Worm (Caenorhabditis elegans) whole organism, L3 larva: ENCODE data around the gene T10B9.14.

Source experiments
- fos-1 ChIP-seq: fragments of 150-350 bp; optimal IDR thresholded peaks from 2 replicates; lab custom pipeline; 2014; ENCODE audit warnings: missing biosample characterization, missing genetic modification characterization
- nfya-1 ChIP-seq: sonication (generic microtip); optimal IDR thresholded peaks from 2 replicates; lab custom pipeline; 2017; ENCODE audit warnings: missing genetic modification characterization, mild to moderate bottlenecking, missing compliant biosample characterization, antibody characterized with exemption, moderate library complexity; ENCODE audit not compliant: insufficient read depth
- nhr-12 ChIP-seq: fragments of 150-350 bp; optimal IDR thresholded peaks from 2 replicates; lab custom pipeline; 2014; ENCODE audit warnings: missing biosample characterization, missing genetic modification characterization
- nhr-77 ChIP-seq: fragments of 150-350 bp; optimal IDR thresholded peaks from 2 replicates; lab custom pipeline; 2014; ENCODE audit warnings: missing biosample characterization, missing genetic modification characterization
- pqm-1 ChIP-seq: fragments of 150-350 bp; optimal IDR thresholded peaks from 2 replicates; lab custom pipeline; 2017; ENCODE audit warnings: missing biosample characterization, missing genetic modification characterization, inconsistent platforms
- sea-2 ChIP-seq: fragments of 150-350 bp; sonication (generic microtip); optimal IDR thresholded peaks from 4 replicates; lab custom pipeline; 2014; ENCODE audit warnings: missing biosample characterization, missing genetic modification reagents, missing genetic modification characterization
- tbx-2 ChIP-seq: sonication (generic microtip); optimal IDR thresholded peaks from 2 replicates; lab custom pipeline; 2016; ENCODE audit warnings: mild to moderate bottlenecking, missing genetic modification characterization, missing compliant biosample characterization
- ztf-4 ChIP-seq: fragments of 150-350 bp; optimal IDR thresholded peaks from 2 replicates; lab custom pipeline; 2014; ENCODE audit warnings: missing biosample characterization, missing genetic modification characterization

DNA sequence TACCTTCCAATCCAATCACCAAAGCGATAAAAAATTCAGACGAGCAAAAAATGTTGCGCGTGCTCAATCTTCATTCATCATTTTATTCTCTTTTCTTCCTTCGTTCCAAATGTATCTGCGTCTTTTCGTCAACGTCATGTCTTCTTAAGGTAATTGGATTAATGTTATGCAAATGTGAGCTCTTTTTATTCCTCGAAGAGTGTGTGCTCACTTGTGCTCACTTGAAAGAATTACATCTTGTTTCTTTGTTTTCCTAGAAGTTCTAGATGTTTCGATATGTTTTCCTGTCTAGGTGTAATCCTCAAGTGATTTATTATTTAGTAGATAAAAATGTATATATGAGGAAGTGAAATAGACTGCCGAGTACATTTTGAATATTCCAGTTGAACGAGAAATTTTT, 26.8 kb downstream of the T10B9.14 start:
- TF ChIP-seq nhr-12 (tag; lab: Kevin White, UChicago) (no peak), nhr-77 (tag; lab: Kevin White, UChicago) (no peak), nfya-1 (tag; lab: Kevin White, UChicago) (no peak), ztf-4 (no peak), sea-2 (no peak), fos-1 (tag; lab: Kevin White, UChicago) (no peak), pqm-1 (tag; lab: Kevin White, UChicago) (no peak), tbx-2 (tag; lab: Kevin White, UChicago) (no peak)
